Worm (Caenorhabditis elegans) whole organism, young adult: ENCODE results near the gene psa-3.
A peak's percentile ranks its signal among the peaks of the same experiment; 100 is the strongest.

Experiments used
- B0336.3 ChIP-seq: fragments of 200-800 bp; sonication (Bioruptor generic); IDR thresholded peaks from 2 replicates; pipeline ENCODE4 v1.3.6; 2022; ENCODE audit warnings: missing genetic modification characterization, missing compliant biosample characterization
- F22D6.2 ChIP-seq: sonication (generic microtip); optimal IDR thresholded peaks from 2 replicates; lab custom pipeline; 2016; ENCODE audit warnings: mild to moderate bottlenecking, missing genetic modification characterization, missing compliant biosample characterization
- F33H1.4 ChIP-seq: fragments of 200-800 bp; sonication (Bioruptor generic); IDR thresholded peaks from 2 replicates; pipeline ENCODE4 v1.3.6; 2022; ENCODE audit warnings: missing genetic modification reagents, missing genetic modification characterization, missing compliant biosample characterization
- F37B4.10 ChIP-seq: fragments of 200-800 bp; sonication (Bioruptor generic); IDR thresholded peaks from 2 replicates; pipeline ENCODE4 v1.3.6; 2022; ENCODE audit warnings: missing genetic modification characterization, missing compliant biosample characterization
- F39B2.1 ChIP-seq: fragments of 200-800 bp; sonication (Bioruptor generic); IDR thresholded peaks from 2 replicates; pipeline ENCODE4 v1.3.6; 2022; ENCODE audit warnings: missing genetic modification reagents, missing genetic modification characterization, missing compliant biosample characterization
- F57C9.4 ChIP-seq: sonication (generic microtip); optimal IDR thresholded peaks from 2 replicates; lab custom pipeline; 2017; ENCODE audit warnings: mild to moderate bottlenecking, missing genetic modification characterization, missing compliant biosample characterization
- K11D2.4 ChIP-seq: fragments of 200-800 bp; sonication (Bioruptor generic); IDR thresholded peaks from 2 replicates; pipeline ENCODE4 v1.3.6; 2022; ENCODE audit warnings: missing genetic modification reagents, missing genetic modification characterization, missing compliant biosample characterization
- T07F8.4 ChIP-seq: sonication (generic microtip); optimal IDR thresholded peaks from 2 replicates; lab custom pipeline; 2016; ENCODE audit warnings: mild to moderate bottlenecking, missing genetic modification characterization, moderate library complexity, missing compliant biosample characterization
- Y95B8A.8 ChIP-seq: fragments of 200-800 bp; sonication (Bioruptor generic); IDR thresholded peaks from 2 replicates; pipeline ENCODE4 v1.3.6; 2022; ENCODE audit warnings: missing genetic modification reagents, missing genetic modification characterization, missing compliant biosample characterization
- akir-1 ChIP-seq: fragments of 200-800 bp; sonication (Bioruptor generic); optimal IDR thresholded peaks from 2 replicates; lab custom pipeline; 2018; ENCODE audit warnings: mild to moderate bottlenecking, missing genetic modification characterization, moderate library complexity, missing compliant biosample characterization
- athp-1 ChIP-seq: sonication (generic microtip); optimal IDR thresholded peaks from 2 replicates; lab custom pipeline; 2017; ENCODE audit warnings: mild to moderate bottlenecking, missing genetic modification characterization, missing compliant biosample characterization
- attf-3 ChIP-seq: fragments of 200-800 bp; sonication (Bioruptor generic); conservative IDR thresholded peaks from 2 replicates; pipeline ENCODE4 v1.3.6; 2022; ENCODE audit warnings: missing genetic modification reagents, missing genetic modification characterization, missing compliant biosample characterization
- bed-1 ChIP-seq: fragments of 200-800 bp; sonication (Bioruptor generic); IDR thresholded peaks from 2 replicates; pipeline ENCODE4 v1.3.6; 2022; ENCODE audit warnings: missing genetic modification reagents, missing genetic modification characterization, missing compliant biosample characterization
- ccch-3 ChIP-seq: fragments of 200-800 bp; sonication (Bioruptor generic); optimal IDR thresholded peaks from 2 replicates; lab custom pipeline; 2018; ENCODE audit warnings: mild to moderate bottlenecking, missing genetic modification characterization, missing compliant biosample characterization
- cebp-1 ChIP-seq, 2 experiments: fragments of 200-800 bp in 1 of 2; sonication (Bioruptor generic) in 1 of 2; sonication (generic microtip) in 1 of 2; IDR thresholded peaks in 1 of 2; optimal IDR thresholded peaks in 1 of 2; 2 replicates each; pipeline versions ENCODE4 v1.3.6 to Lab custom; 2017 to 2022; ENCODE audit warnings: missing compliant biosample characterization in 2 of 2, missing genetic modification characterization in 2 of 2, mild to moderate bottlenecking in 1 of 2, missing genetic modification reagents in 1 of 2, moderate library complexity in 1 of 2
- ceh-27 ChIP-seq: fragments of 200-800 bp; sonication (Bioruptor generic); optimal IDR thresholded peaks from 2 replicates; lab custom pipeline; 2018; ENCODE audit warnings: mild to moderate bottlenecking, missing genetic modification characterization, moderate library complexity, missing compliant biosample characterization
- chd-7 ChIP-seq: sonication (generic microtip); optimal IDR thresholded peaks from 2 replicates; lab custom pipeline; 2016; ENCODE audit warnings: mild to moderate bottlenecking, missing genetic modification characterization, moderate library complexity, missing compliant biosample characterization
- dox-1 ChIP-seq: fragments of 200-800 bp; sonication (Bioruptor generic); IDR thresholded peaks from 2 replicates; pipeline ENCODE4 v1.3.6; 2022; ENCODE audit warnings: missing genetic modification reagents, missing genetic modification characterization, missing compliant biosample characterization
- ets-4 ChIP-seq: fragments of 200-800 bp; sonication (Bioruptor generic); optimal IDR thresholded peaks from 2 replicates; lab custom pipeline; 2018; ENCODE audit warnings: mild to moderate bottlenecking, missing genetic modification characterization, missing compliant biosample characterization
- hlh-12 ChIP-seq: sonication (generic microtip); optimal IDR thresholded peaks from 2 replicates; lab custom pipeline; 2016; ENCODE audit warnings: missing genetic modification characterization, missing compliant biosample characterization
- hlh-26 ChIP-seq: fragments of 200-800 bp; sonication (Bioruptor generic); conservative IDR thresholded peaks from 2 replicates; pipeline ENCODE4 v1.3.6; 2022; ENCODE audit warnings: missing genetic modification reagents, missing genetic modification characterization, missing compliant biosample characterization
- hmg-20 ChIP-seq: fragments of 200-800 bp; sonication (Bioruptor generic); IDR thresholded peaks from 2 replicates; pipeline ENCODE4 v1.3.6; 2022; ENCODE audit warnings: missing genetic modification reagents, missing genetic modification characterization, missing compliant biosample characterization
- hrde-1 ChIP-seq: sonication (generic microtip); optimal IDR thresholded peaks from 2 replicates; lab custom pipeline; 2016; ENCODE audit warnings: missing genetic modification characterization, mild to moderate bottlenecking, missing compliant biosample characterization, moderate library complexity, missing genotype, missing genetic modification reagents, borderline replicate concordance
- hsf-1 ChIP-seq: fragments of 200-800 bp; sonication (Bioruptor generic); IDR thresholded peaks from 2 replicates; pipeline ENCODE4 v1.3.6; 2022; ENCODE audit warnings: missing genetic modification reagents, missing genetic modification characterization, missing compliant biosample characterization
- lag-1 ChIP-seq: fragments of 200-800 bp; sonication (Bioruptor generic); IDR thresholded peaks from 2 replicates; pipeline ENCODE4 v1.3.6; 2022; ENCODE audit warnings: missing genetic modification reagents, missing genetic modification characterization, missing compliant biosample characterization
- lin-35 ChIP-seq, 3 experiments: fragments of 150-350 bp in 2 of 3; sonication (generic microtip) in 1 of 3; optimal IDR thresholded peaks; 2 replicates each; lab custom pipeline; 2014 to 2018; ENCODE audit warnings: missing biosample characterization in 3 of 3, missing genetic modification characterization in 3 of 3, missing genetic modification reagents in 3 of 3
- lin-40 ChIP-seq: sonication (generic microtip); optimal IDR thresholded peaks from 2 replicates; lab custom pipeline; 2016; ENCODE audit warnings: missing genetic modification characterization, mild to moderate bottlenecking, missing compliant biosample characterization, missing genotype, missing genetic modification reagents
- lin-54 ChIP-seq: fragments of 200-800 bp; sonication (Bioruptor generic); optimal IDR thresholded peaks from 2 replicates; lab custom pipeline; 2018; ENCODE audit warnings: mild to moderate bottlenecking, missing genetic modification characterization, missing compliant biosample characterization
- lir-1 ChIP-seq: fragments of 200-800 bp; sonication (Bioruptor generic); conservative IDR thresholded peaks from 2 replicates; pipeline ENCODE4 v1.3.6; 2022; ENCODE audit warnings: missing genetic modification reagents, missing genetic modification characterization, missing compliant biosample characterization
- lsl-1 ChIP-seq: fragments of 200-800 bp; sonication (Bioruptor generic); optimal IDR thresholded peaks from 2 replicates; lab custom pipeline; 2018; ENCODE audit warnings: mild to moderate bottlenecking, missing genetic modification characterization, moderate library complexity, missing compliant biosample characterization
- lsy-27 ChIP-seq: sonication (generic microtip); optimal IDR thresholded peaks from 2 replicates; lab custom pipeline; 2017; ENCODE audit warnings: missing genetic modification characterization, mild to moderate bottlenecking, missing compliant biosample characterization, antibody characterized with exemption, missing genotype, borderline replicate concordance; ENCODE audit not compliant: insufficient read depth
- madf-3 ChIP-seq: fragments of 200-800 bp; sonication (Bioruptor generic); IDR thresholded peaks from 2 replicates; pipeline ENCODE4 v1.3.6; 2022; ENCODE audit warnings: missing genetic modification reagents, missing genetic modification characterization, missing compliant biosample characterization
- madf-6 ChIP-seq: fragments of 200-800 bp; sonication (Bioruptor generic); IDR thresholded peaks from 2 replicates; pipeline ENCODE4 v1.3.6; 2022; ENCODE audit warnings: missing genetic modification reagents, missing genetic modification characterization, missing compliant biosample characterization
- madf-8 ChIP-seq: fragments of 200-800 bp; sonication (Bioruptor generic); conservative IDR thresholded peaks from 2 replicates; pipeline ENCODE4 v1.3.6; 2022; ENCODE audit warnings: missing genetic modification reagents, missing genetic modification characterization, missing compliant biosample characterization
- mxl-1 ChIP-seq: sonication (generic microtip); optimal IDR thresholded peaks from 2 replicates; lab custom pipeline; 2016; ENCODE audit warnings: missing genetic modification characterization, missing compliant biosample characterization
- nfya-1 ChIP-seq: sonication (generic microtip); optimal IDR thresholded peaks from 2 replicates; lab custom pipeline; 2017; ENCODE audit warnings: antibody characterized with exemption, missing compliant biosample characterization, missing genetic modification characterization, borderline replicate concordance; ENCODE audit not compliant: insufficient read depth
- nfya-2 ChIP-seq: fragments of 200-800 bp; sonication (Bioruptor generic); IDR thresholded peaks from 2 replicates; pipeline ENCODE4 v1.3.6; 2022; ENCODE audit warnings: missing genetic modification reagents, missing genetic modification characterization, missing compliant biosample characterization
- nfyb-1 ChIP-seq: fragments of 200-800 bp; sonication (Bioruptor generic); IDR thresholded peaks from 2 replicates; pipeline ENCODE4 v1.3.6; 2022; ENCODE audit warnings: missing genetic modification reagents, missing genetic modification characterization, missing compliant biosample characterization
- nhr-27 ChIP-seq: fragments of 200-800 bp; sonication (Bioruptor generic); optimal IDR thresholded peaks from 2 replicates; lab custom pipeline; 2018; ENCODE audit warnings: mild to moderate bottlenecking, missing genetic modification characterization, moderate library complexity, missing compliant biosample characterization
- sdz-38 ChIP-seq: sonication (generic microtip); optimal IDR thresholded peaks from 2 replicates; lab custom pipeline; 2016; ENCODE audit warnings: missing genotype, missing genetic modification characterization, missing compliant biosample characterization
- snpc-4 ChIP-seq, 5 experiments: fragments of 150-350 bp in 1 of 5; sonication (generic microtip) in 4 of 5; optimal IDR thresholded peaks; 2 replicates each; lab custom pipeline; 2014 to 2018; ENCODE audit warnings: missing genetic modification characterization in 5 of 5, missing biosample characterization in 3 of 5, antibody characterized with exemption in 2 of 5, mild to moderate bottlenecking in 2 of 5, missing compliant biosample characterization in 2 of 5, missing genotype in 2 of 5, moderate library complexity in 2 of 5, missing genetic modification reagents in 1 of 5
- sptf-2 ChIP-seq: fragments of 200-800 bp; sonication (Bioruptor generic); optimal IDR thresholded peaks from 2 replicates; lab custom pipeline; 2018; ENCODE audit warnings: mild to moderate bottlenecking, missing genetic modification characterization, missing compliant biosample characterization
- tbx-9 ChIP-seq: sonication (generic microtip); optimal IDR thresholded peaks from 2 replicates; lab custom pipeline; 2016; ENCODE audit warnings: borderline replicate concordance, missing genetic modification characterization, inconsistent platforms, missing compliant biosample characterization
- tlf-1 ChIP-seq: fragments of 200-800 bp; sonication (Bioruptor generic); optimal IDR thresholded peaks from 2 replicates; lab custom pipeline; 2018; ENCODE audit warnings: mild to moderate bottlenecking, missing genetic modification characterization, missing compliant biosample characterization
- unc-62 ChIP-seq: fragments of 150-350 bp; optimal IDR thresholded peaks from 2 replicates; lab custom pipeline; 2014; ENCODE audit warnings: missing biosample characterization, missing genetic modification reagents, missing genetic modification characterization
- zfh-2 ChIP-seq: fragments of 200-800 bp; sonication (Bioruptor generic); conservative IDR thresholded peaks from 2 replicates; pipeline ENCODE4 v1.3.6; 2022; ENCODE audit warnings: missing genetic modification reagents, missing genetic modification characterization, missing compliant biosample characterization

The psa-3 gene

DNA sequence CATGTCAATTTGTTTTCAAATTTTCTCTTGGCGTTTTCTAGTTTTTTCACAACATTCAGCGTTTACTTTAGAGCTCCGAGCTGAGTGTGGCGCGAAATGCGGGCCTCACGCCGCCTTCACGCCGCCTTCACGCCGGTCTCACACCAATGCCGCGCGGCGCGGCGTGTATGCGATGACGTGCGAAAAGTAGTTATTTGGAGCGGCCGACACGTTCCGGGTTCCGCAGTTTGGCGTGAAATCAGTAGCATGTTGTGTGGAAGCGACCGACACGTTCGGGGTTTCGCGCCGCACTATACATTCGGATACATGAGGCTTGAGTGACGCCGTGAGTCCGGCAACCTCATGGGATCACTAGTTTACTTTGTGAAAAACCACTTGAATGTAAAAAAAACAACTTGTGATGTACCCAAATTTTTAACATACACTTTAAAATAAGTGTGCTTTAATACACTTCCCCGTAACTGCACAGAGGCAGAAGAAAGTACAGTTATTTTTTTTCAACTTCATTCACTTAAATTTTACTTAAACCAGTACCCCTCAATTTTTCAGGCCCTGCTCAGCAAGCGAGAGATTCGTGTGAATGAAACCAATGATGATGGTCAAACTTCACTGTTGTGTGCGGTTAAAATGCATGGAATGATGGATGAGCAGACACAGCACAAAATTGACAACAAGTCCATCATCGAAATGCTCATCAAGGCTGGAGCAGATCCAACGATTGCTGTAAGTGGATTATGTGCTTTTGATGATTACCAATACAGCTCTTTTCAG lies 45.4 kb upstream of the psa-3 start (continued):
- no peak for TF ChIP-seq lin-40 (tag; lab: Kevin White, UChicago)
- no peak for TF ChIP-seq F22D6.2 (tag; lab: Kevin White, UChicago)
- no peak for TF ChIP-seq F33H1.4
- TF ChIP-seq F39B2.1 (GFP tag; lab: Robert Waterston, UW): no peak
- TF ChIP-seq nhr-27: no peak
- TF ChIP-seq hsf-1 (GFP tag; lab: Robert Waterston, UW): no peak
- no peak for TF ChIP-seq Y95B8A.8
- TF ChIP-seq lin-54: no peak
- no peak for TF ChIP-seq T07F8.4 (tag; lab: Kevin White, UChicago)
- no peak for TF ChIP-seq dox-1
- TF ChIP-seq athp-1 (tag; lab: Kevin White, UChicago): no peak
- TF ChIP-seq ets-4 (GFP tag; lab: Kevin White, UChicago): no peak
- no peak for TF ChIP-seq tbx-9 (tag; lab: Kevin White, UChicago)
- TF ChIP-seq hlh-12 (tag; lab: Kevin White, UChicago): no peak
- no peak for TF ChIP-seq B0336.3 (GFP tag; lab: Robert Waterston, UW)
- 0 out of 2 replicates have a peak, but pooled peaks have one; percentile 11 for TF ChIP-seq madf-3 (GFP tag; lab: Robert Waterston, UW)
- TF ChIP-seq nfya-2 (GFP tag; lab: Robert Waterston, UW): no peak
- no peak for TF ChIP-seq hmg-20 (GFP tag; lab: Robert Waterston, UW)
- TF ChIP-seq chd-7 (tag; lab: Kevin White, UChicago): no peak
- TF ChIP-seq ceh-27 (GFP tag; lab: Kevin White, UChicago): peak; percentile 32
- TF ChIP-seq zfh-2: peak; percentile 89
- no peak for TF ChIP-seq nfya-1 (tag; lab: Kevin White, UChicago)
- TF ChIP-seq F57C9.4 (tag; lab: Kevin White, UChicago): no peak
- no peak for TF ChIP-seq lsl-1 (GFP tag; lab: Kevin White, UChicago)
- TF ChIP-seq mxl-1: no peak
- TF ChIP-seq lsy-27 (tag; lab: Kevin White, UChicago): no peak
- TF ChIP-seq attf-3 (GFP tag; lab: Robert Waterston, UW): no peak
- no peak for TF ChIP-seq madf-6 (GFP tag; lab: Robert Waterston, UW)
- no peak for TF ChIP-seq F37B4.10 (GFP tag; lab: Robert Waterston, UW)
- 0 out of 2 replicates have a peak, but pooled peaks have one; percentile 29 for TF ChIP-seq bed-1 (GFP tag; lab: Robert Waterston, UW)
- no peak for TF ChIP-seq sptf-2

DNA sequence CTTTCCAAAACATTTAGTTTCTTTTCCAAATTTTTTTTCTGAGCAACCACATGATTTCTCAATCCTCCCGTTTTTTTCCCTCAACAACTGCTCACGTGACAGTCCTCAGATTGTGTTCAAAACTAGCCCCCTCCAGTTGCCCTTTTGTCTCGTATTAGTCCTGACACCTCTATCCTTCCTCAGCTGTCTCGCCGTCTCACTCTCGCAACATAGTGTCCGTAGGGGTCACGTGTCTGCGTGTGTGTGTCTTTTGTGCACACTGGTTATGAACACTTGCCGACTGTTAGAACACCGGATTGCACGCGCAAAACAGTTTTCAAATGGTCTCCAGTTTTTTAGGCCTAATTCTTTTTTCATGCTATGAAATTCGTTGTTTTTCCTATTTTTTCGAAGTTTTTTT lies 42.5 kb upstream of the psa-3 start:
- TF ChIP-seq zfh-2 (peak; percentile 79), F37B4.10 (GFP tag; lab: Robert Waterston, UW) (no peak), hrde-1 (no peak), akir-1 (no peak), tlf-1 (GFP tag; lab: Kevin White, UChicago) (peak; percentile 17), lag-1 (GFP tag; lab: Robert Waterston, UW) (no peak), sdz-38 (tag; lab: Kevin White, UChicago) (no peak), madf-8 (no peak), lin-35 (GFP tag; optimal IDR thresholded peaks at IDR 0.05; lab: Kevin White, UChicago) (peak in 1 of 3 experiments; percentile 66), lir-1 (GFP tag; lab: Robert Waterston, UW) (no peak), nfyb-1 (GFP tag; lab: Robert Waterston, UW) (0 out of 2 replicates have a peak, but pooled peaks have one; percentile 22), ccch-3 (GFP tag; lab: Kevin White, UChicago) (no peak), K11D2.4 (GFP tag; lab: Robert Waterston, UW) (peak; percentile 81), snpc-4 (GFP tag; optimal IDR thresholded peaks at IDR 0.05; lab: Kevin White, UChicago) (no peak), snpc-4 (tag; optimal IDR thresholded peaks at IDR 0.05; lab: Kevin White, UChicago) (peak in 2 of 4 experiments; percentile 38 to 40), hlh-26 (GFP tag; lab: Robert Waterston, UW) (no peak), unc-62 (GFP tag; lab: Kevin White, UChicago) (no peak), cebp-1 (GFP tag; IDR thresholded peaks at IDR 0.05; lab: Robert Waterston, UW) (no peak), cebp-1 (tag; optimal IDR thresholded peaks at IDR 0.05; lab: Kevin White, UChicago) (peak; percentile 81)
